Fruit fly (Drosophila melanogaster): ENCODE results near the gene CG15269.
A peak's percentile ranks its signal among the peaks of the same experiment; 100 is the strongest.

The CG15269 gene

DNA sequence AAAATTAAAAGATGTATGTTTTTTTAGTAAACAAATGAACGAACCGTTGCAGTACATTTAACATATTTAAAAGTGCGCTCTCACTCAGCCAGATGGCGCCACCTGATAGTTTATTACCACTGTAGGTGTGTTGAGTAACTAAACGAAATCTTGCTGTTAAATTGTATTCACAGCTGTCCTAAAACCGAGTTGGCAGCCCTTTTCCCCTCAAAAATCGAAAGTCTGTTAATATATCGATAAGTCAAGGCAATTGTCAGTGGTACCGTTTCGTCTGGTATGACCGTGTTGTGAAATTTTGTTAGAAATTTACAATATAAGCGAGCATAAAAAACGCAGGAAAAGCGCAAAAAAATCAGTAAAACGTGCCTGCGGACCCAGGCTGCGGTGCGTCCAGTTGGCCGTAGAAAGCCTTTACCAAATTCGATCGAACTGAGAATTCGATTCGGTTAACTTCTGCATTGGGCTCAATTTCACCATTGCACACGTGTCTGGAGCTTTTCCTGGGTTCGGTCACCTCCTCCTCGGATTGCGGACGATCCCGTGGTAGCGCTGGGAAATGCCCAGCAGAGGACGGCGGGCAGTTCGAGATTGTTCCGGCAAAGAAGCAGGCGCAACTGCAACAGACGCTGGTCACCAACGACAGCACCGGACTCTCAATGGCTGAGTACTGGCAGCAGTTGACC is 4.2 kb downstream of the CG15269 start, which contains the start of gene stc (continued):
- no peak for TF ChIP-seq fd96Cb (tag; optimal IDR thresholded peaks at IDR 0.05)
- peak; percentile 37 for TF ChIP-seq CG33557 (GFP tag; optimal IDR thresholded peaks at IDR 0.05)
- no peak for TF ChIP-seq gce (GFP tag; IDR thresholded peaks at IDR 0.05)
- TF ChIP-seq CG34376 (GFP tag; optimal IDR thresholded peaks at IDR 0.05) = peak; percentile 15
- TF ChIP-seq Oli (tag; optimal IDR thresholded peaks at IDR 0.05) = no peak
- peak; percentile 82 for TF ChIP-seq HmgD (GFP tag; optimal IDR thresholded peaks at IDR 0.05)
- TF ChIP-seq Myb (GFP tag; optimal IDR thresholded peaks at IDR 0.05) = peak; percentile 92
- peak in 1 of 2 experiments; percentile 39 for TF ChIP-seq insv (GFP tag; optimal IDR thresholded peaks at IDR 0.05)
- no peak for TF ChIP-seq CG2889 (GFP tag; IDR thresholded peaks at IDR 0.05)
- TF ChIP-seq sqz (GFP tag; optimal IDR thresholded peaks at IDR 0.05) = no peak
- peak; percentile 68 for TF ChIP-seq lilli (GFP tag; optimal IDR thresholded peaks at IDR 0.05)
- TF ChIP-seq Dbx (GFP tag; IDR thresholded peaks at IDR 0.05) = peak; percentile 56; the same call in 2 of the 3 replicates
- TF ChIP-seq NFAT (GFP tag; IDR thresholded peaks at IDR 0.05) = peak; percentile 58; the same call in 1 of the 2 replicates
- peak; percentile 9 for TF ChIP-seq gro (GFP tag; optimal IDR thresholded peaks at IDR 0.05)
- peak; percentile 7 for TF ChIP-seq CG12104 (GFP tag; optimal IDR thresholded peaks at IDR 0.05)
- no peak for TF ChIP-seq Sox100B (GFP tag; optimal IDR thresholded peaks at IDR 0.05)
- TF ChIP-seq CG11560 (tag; IDR thresholded peaks at IDR 0.05) = no peak
- TF ChIP-seq disco-r (GFP tag; optimal IDR thresholded peaks at IDR 0.05) = no peak
- TF ChIP-seq CG16815 (GFP tag; optimal IDR thresholded peaks at IDR 0.05) = no peak
- no peak for TF ChIP-seq CG6813 (GFP tag; optimal IDR thresholded peaks at IDR 0.05)
- TF ChIP-seq Lpt (GFP tag; optimal IDR thresholded peaks at IDR 0.05) = no peak
- no peak for TF ChIP-seq CG4707 (GFP tag; optimal IDR thresholded peaks at IDR 0.05)
- TF ChIP-seq Hey (tag; optimal IDR thresholded peaks at IDR 0.05) = no peak
- no peak for TF ChIP-seq Rx (GFP tag; IDR thresholded peaks at IDR 0.05)
- TF ChIP-seq CG2129 (GFP tag; IDR thresholded peaks at IDR 0.05; ENCODE audit: partially characterized antibody) = peak; percentile 33; the same call in 1 of the 2 replicates
- peak; percentile 34 for TF ChIP-seq CrebB (tag; optimal IDR thresholded peaks at IDR 0.05)
- TF ChIP-seq Atf-2 (GFP tag; optimal IDR thresholded peaks at IDR 0.05) = peak; percentile 14
- no peak for TF ChIP-seq CG10321 (GFP tag; IDR thresholded peaks at IDR 0.05)
- TF ChIP-seq CG11247 (GFP tag; IDR thresholded peaks at IDR 0.05) = peak; percentile 50; the same call in 1 of the 2 replicates
- TF ChIP-seq stwl (tag; optimal IDR thresholded peaks at IDR 0.05) = peak; percentile 99
- no peak for TF ChIP-seq CG10543 (GFP tag; optimal IDR thresholded peaks at IDR 0.05)
- no peak for TF ChIP-seq scrt (GFP tag; optimal IDR thresholded peaks at IDR 0.05)
- TF ChIP-seq zf30C (GFP tag; optimal IDR thresholded peaks at IDR 0.05) = peak; percentile 8
- no peak for TF ChIP-seq kni (GFP tag; optimal IDR thresholded peaks at IDR 0.05)
- peak; percentile 57 for TF ChIP-seq zen (tag; optimal IDR thresholded peaks at IDR 0.05)
- TF ChIP-seq grau (tag; optimal IDR thresholded peaks at IDR 0.05) = peak; percentile 55
- peak; percentile 94 for TF ChIP-seq Med (GFP tag)
- TF ChIP-seq CG6654 (GFP tag; optimal IDR thresholded peaks at IDR 0.05) = no peak
- TF ChIP-seq ERR (GFP tag; optimal IDR thresholded peaks at IDR 0.05) = peak; percentile 28
- TF ChIP-seq NC2β (GFP tag; optimal IDR thresholded peaks at IDR 0.05) = peak; percentile 63
- peak; percentile 56; the same call in 1 of the 3 replicates for TF ChIP-seq mld (GFP tag; IDR thresholded peaks at IDR 0.05; ENCODE audit: partially characterized antibody)
- no peak for TF ChIP-seq dati (GFP tag; IDR thresholded peaks at IDR 0.05)
- TF ChIP-seq CG8478 (optimal IDR thresholded peaks at IDR 0.05) = no peak
- TF ChIP-seq Meics (GFP tag; optimal IDR thresholded peaks at IDR 0.05) = peak; percentile 39
- TF ChIP-seq CG10654 (GFP tag; optimal IDR thresholded peaks at IDR 0.05) = no peak
- no peak for TF ChIP-seq CG31388 (GFP tag; optimal IDR thresholded peaks at IDR 0.05)
- no peak for TF ChIP-seq CG17612 (GFP tag; IDR thresholded peaks at IDR 0.05)
- peak; percentile 91 for TF ChIP-seq CG1603 (tag; optimal IDR thresholded peaks at IDR 0.05)
- TF ChIP-seq exex (tag; optimal IDR thresholded peaks at IDR 0.05) = no peak
- TF ChIP-seq CoRest (tag; optimal IDR thresholded peaks at IDR 0.05) = peak; percentile 61
